Fruit fly (Drosophila melanogaster) whole organism, adult: Measurements from ENCODE around the gene GckIII.

ENCODE experiments used
- CG1620 ChIP-seq: fragments of 200-800 bp; sonication (Bioruptor generic); optimal IDR thresholded peaks from 2 replicates; lab custom pipeline; 2016; ENCODE audit warnings: missing biosample characterization, missing genetic modification characterization
- CG33017 ChIP-seq: fragments of 200-800 bp; sonication (Bioruptor generic); optimal IDR thresholded peaks from 2 replicates; lab custom pipeline; 2018; ENCODE audit warnings: missing biosample characterization, mild to moderate bottlenecking, missing genetic modification characterization, moderate library complexity
- CG5204 ChIP-seq: fragments of 200-800 bp; sonication (Bioruptor generic); optimal IDR thresholded peaks from 2 replicates; lab custom pipeline; 2016; ENCODE audit warnings: missing biosample characterization, missing genetic modification characterization
- CG7045 ChIP-seq: fragments of 200-800 bp; sonication (Bioruptor generic); optimal IDR thresholded peaks from 2 replicates; lab custom pipeline; 2017; ENCODE audit warnings: missing biosample characterization, mild to moderate bottlenecking, missing genetic modification characterization
- CG7101 ChIP-seq: fragments of 200-800 bp; sonication (Bioruptor generic); optimal IDR thresholded peaks from 2 replicates; lab custom pipeline; 2018; ENCODE audit warnings: missing biosample characterization, mild to moderate bottlenecking, missing genetic modification characterization, moderate library complexity
- Crg-1 ChIP-seq: fragments of 200-800 bp; sonication (Bioruptor generic); optimal IDR thresholded peaks from 2 replicates; lab custom pipeline; 2016; ENCODE audit warnings: missing biosample characterization, missing genetic modification characterization
- Hr96 ChIP-seq: fragments of 200-800 bp; sonication (Bioruptor generic); optimal IDR thresholded peaks from 2 replicates; lab custom pipeline; 2016; ENCODE audit warnings: missing biosample characterization, missing genetic modification characterization
- cnc ChIP-seq, 2 experiments: fragments of >200 bp; optimal IDR thresholded peaks; 2 replicates each; lab custom pipeline; 2017
- kay ChIP-seq: fragments of 200-800 bp; sonication (Bioruptor generic); peaks from one replicate; lab custom pipeline; 2016; ENCODE audit warnings: missing biosample characterization, missing genetic modification characterization, borderline replicate concordance
- pad ChIP-seq: fragments of 200-800 bp; sonication (Bioruptor generic); optimal IDR thresholded peaks from 3 replicates; lab custom pipeline; 2017; ENCODE audit warnings: missing biosample characterization, missing genetic modification characterization, mild to moderate bottlenecking, moderate library complexity, missing genetic modification reagents
- tj ChIP-seq: fragments of 200-800 bp; sonication (Bioruptor generic); optimal IDR thresholded peaks from 3 replicates; lab custom pipeline; 2017; ENCODE audit warnings: missing biosample characterization, mild to moderate bottlenecking, missing genetic modification characterization, moderate library complexity
- toe ChIP-seq: fragments of 200-800 bp; sonication (Bioruptor generic); optimal IDR thresholded peaks from 2 replicates; lab custom pipeline; 2016; ENCODE audit warnings: missing biosample characterization, missing genetic modification characterization

DNA sequence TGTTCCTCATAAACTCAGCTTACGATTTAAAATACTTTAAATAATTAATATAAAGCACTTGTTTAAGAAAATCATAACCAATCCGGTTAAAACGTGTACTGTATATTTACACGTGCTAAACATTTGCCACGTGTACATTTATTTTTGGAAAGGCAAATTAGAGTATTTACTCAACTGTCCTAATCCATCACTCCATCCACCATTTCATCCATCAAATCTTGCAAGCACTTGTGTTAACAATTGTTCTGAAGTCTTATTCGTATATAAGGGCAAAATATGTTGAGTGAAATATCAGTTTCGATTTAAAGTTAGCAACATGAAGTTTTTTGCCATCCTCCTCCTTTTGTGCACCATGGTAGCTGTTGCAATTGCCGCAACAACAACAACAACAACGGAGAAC is 36.0 kb downstream of the GckIII start, which contains the start of gene CG42779:
- TF ChIP-seq CG7045 (GFP tag; lab: Kevin White, UChicago) (no peak), cnc (optimal IDR thresholded peaks at IDR 0.05; lab: Kevin White, UChicago) (no peak), pad (GFP tag; lab: Kevin White, UChicago) (no peak), CG1620 (GFP tag; lab: Kevin White, UChicago) (no peak), kay (GFP tag; lab: Kevin White, UChicago) (no peak), Hr96 (GFP tag; lab: Kevin White, UChicago) (no peak), tj (GFP tag; lab: Kevin White, UChicago) (no peak), toe (GFP tag; lab: Kevin White, UChicago) (no peak), CG5204 (GFP tag; lab: Kevin White, UChicago) (no peak), Crg-1 (GFP tag; lab: Kevin White, UChicago) (no peak), CG7101 (tag; lab: Kevin White, UChicago) (no peak), CG33017 (tag; lab: Kevin White, UChicago) (no peak)
